Fruit fly (Drosophila melanogaster) whole organism, prepupa: ENCODE results near the gene Sfp84E.
A peak's percentile ranks its signal among the peaks of the same experiment; 100 is the strongest.

ENCODE experiments used
- Blimp-1 ChIP-seq: fragments of 200-800 bp; sonication (Bioruptor generic); optimal IDR thresholded peaks from 3 replicates; lab custom pipeline; 2017; ENCODE audit warnings: missing biosample characterization, missing genetic modification characterization, mild to moderate bottlenecking, moderate library complexity, missing genetic modification reagents
- CG11294 ChIP-seq: fragments of 200-800 bp; sonication (Bioruptor generic); IDR thresholded peaks from 2 replicates; pipeline ENCODE4 v1.3.6; 2022; ENCODE audit warnings: missing biosample characterization, missing genetic modification characterization
- CG15336 ChIP-seq: fragments of 200-800 bp; sonication (Bioruptor generic); IDR thresholded peaks from 2 replicates; pipeline ENCODE4 v1.3.6; 2022; ENCODE audit warnings: missing biosample characterization, missing genetic modification characterization
- CG1621 ChIP-seq: fragments of 200-800 bp; sonication (Bioruptor generic); optimal IDR thresholded peaks from 3 replicates; lab custom pipeline; 2018; ENCODE audit warnings: missing biosample characterization, mild to moderate bottlenecking, missing genetic modification characterization
- CG16779 ChIP-seq: fragments of 200-800 bp; sonication (Bioruptor generic); optimal IDR thresholded peaks from 3 replicates; lab custom pipeline; 2017; ENCODE audit warnings: missing biosample characterization, mild to moderate bottlenecking, missing genetic modification characterization
- CG31627 ChIP-seq: fragments of 200-800 bp; sonication (Bioruptor generic); optimal IDR thresholded peaks from 3 replicates; lab custom pipeline; 2016; ENCODE audit warnings: missing biosample characterization, missing genetic modification characterization
- CG32006 ChIP-seq: fragments of 200-800 bp; sonication (Bioruptor generic); optimal IDR thresholded peaks from 3 replicates; lab custom pipeline; 2017; ENCODE audit warnings: missing biosample characterization, mild to moderate bottlenecking, missing genetic modification characterization
- CG34406 ChIP-seq: fragments of 200-800 bp; sonication (Bioruptor generic); optimal IDR thresholded peaks from 3 replicates; lab custom pipeline; 2016; ENCODE audit warnings: missing biosample characterization, missing genetic modification characterization
- CG4318 ChIP-seq: fragments of 200-800 bp; sonication (Bioruptor generic); optimal IDR thresholded peaks from 3 replicates; lab custom pipeline; 2017; ENCODE audit warnings: missing biosample characterization, mild to moderate bottlenecking, missing genetic modification characterization
- CG6163 ChIP-seq: fragments of 200-800 bp; sonication (Bioruptor generic); IDR thresholded peaks from 3 replicates; pipeline ENCODE4 v1.3.6; 2022; ENCODE audit warnings: missing biosample characterization, missing genetic modification characterization
- CG6808 ChIP-seq: fragments of 200-800 bp; sonication (Bioruptor generic); optimal IDR thresholded peaks from 3 replicates; lab custom pipeline; 2017; ENCODE audit warnings: missing biosample characterization, missing genetic modification characterization, mild to moderate bottlenecking, moderate library complexity, missing genetic modification reagents
- CG6854 ChIP-seq: fragments of 200-800 bp; sonication (Bioruptor generic); optimal IDR thresholded peaks from 2 replicates; lab custom pipeline; 2017; ENCODE audit warnings: missing biosample characterization, mild to moderate bottlenecking, missing genetic modification characterization
- CG7368 ChIP-seq: fragments of 200-800 bp; sonication (Bioruptor generic); optimal IDR thresholded peaks from 3 replicates; lab custom pipeline; 2016; ENCODE audit warnings: missing biosample characterization, missing genetic modification characterization
- CG8119 ChIP-seq: fragments of 200-800 bp; sonication (Bioruptor generic); IDR thresholded peaks from 3 replicates; pipeline ENCODE4 v1.3.6; 2022; ENCODE audit warnings: missing biosample characterization, missing genetic modification characterization
- Eip75B ChIP-seq: fragments of 200-800 bp; sonication (Bioruptor generic); optimal IDR thresholded peaks from 3 replicates; lab custom pipeline; 2016; ENCODE audit warnings: missing biosample characterization, missing genetic modification characterization
- Eip78C ChIP-seq: fragments of 200-800 bp; sonication (Bioruptor generic); peaks from one replicate; lab custom pipeline; 2016; ENCODE audit warnings: missing biosample characterization, missing genetic modification characterization
- Hr38 ChIP-seq: sonication (Bioruptor generic); optimal IDR thresholded peaks from 2 replicates; lab custom pipeline; 2016; ENCODE audit warnings: missing biosample characterization, missing genetic modification characterization
- Met ChIP-seq: fragments of 200-800 bp; sonication (Bioruptor generic); optimal IDR thresholded peaks from 3 replicates; lab custom pipeline; 2016; ENCODE audit warnings: missing biosample characterization, missing genetic modification characterization
- OdsH ChIP-seq: fragments of 200-800 bp; sonication (Bioruptor generic); optimal IDR thresholded peaks from 3 replicates; lab custom pipeline; 2016; ENCODE audit warnings: missing biosample characterization, missing genetic modification characterization
- Smox ChIP-seq: fragments of 200-800 bp; sonication (Bioruptor generic); optimal IDR thresholded peaks from 3 replicates; lab custom pipeline; 2016; ENCODE audit warnings: missing biosample characterization, missing genetic modification characterization
- cyc ChIP-seq: fragments of 200-800 bp; sonication (Bioruptor generic); optimal IDR thresholded peaks from 3 replicates; lab custom pipeline; 2016; ENCODE audit warnings: missing biosample characterization, missing genetic modification characterization
- dsx ChIP-seq: fragments of 200-800 bp; optimal IDR thresholded peaks from 3 replicates; lab custom pipeline; 2019; ENCODE audit warnings: missing biosample characterization, mild to moderate bottlenecking, missing genetic modification characterization, moderate library complexity; ENCODE audit not compliant: poor library complexity, severe bottlenecking
- eg ChIP-seq: fragments of 200-800 bp; sonication (Bioruptor generic); IDR thresholded peaks from 3 replicates; pipeline ENCODE4 v1.3.6; 2022; ENCODE audit warnings: missing biosample characterization, missing genetic modification characterization
- esn ChIP-seq: fragments of 200-800 bp; sonication (Bioruptor generic); optimal IDR thresholded peaks from 2 replicates; lab custom pipeline; 2016; ENCODE audit warnings: missing biosample characterization, mild to moderate bottlenecking, missing genetic modification characterization, moderate library complexity
- lz ChIP-seq: fragments of 200-800 bp; sonication (Bioruptor generic); optimal IDR thresholded peaks from 3 replicates; lab custom pipeline; 2016; ENCODE audit warnings: missing biosample characterization, missing genetic modification characterization
- net ChIP-seq: fragments of 200-800 bp; sonication (Bioruptor generic); optimal IDR thresholded peaks from 3 replicates; lab custom pipeline; 2016; ENCODE audit warnings: missing biosample characterization, missing genetic modification characterization
- ss ChIP-seq, 2 experiments: fragments of 200-800 bp; sonication (Bioruptor generic); optimal IDR thresholded peaks; 2 replicates in 1 of 2; 3 replicates in 1 of 2; lab custom pipeline; 2017 to 2018; ENCODE audit warnings: mild to moderate bottlenecking in 2 of 2, missing biosample characterization in 2 of 2, missing genetic modification characterization in 2 of 2, moderate library complexity in 1 of 2

Gene Sfp84E

dm6 chr3R:7991446-7991845, 11.3 kb upstream of the Sfp84E start:
- TF ChIP-seq Met (GFP tag; lab: Kevin White, UChicago) (no peak), eg (GFP tag; lab: Robert Waterston, UW) (peak; percentile 38; the same call in 1 of the 3 replicates), lz (GFP tag; lab: Kevin White, UChicago) (no peak), CG15336 (GFP tag; lab: Robert Waterston, UW) (no peak), CG16779 (no peak), Blimp-1 (GFP tag; lab: Kevin White, UChicago) (no peak), CG8119 (GFP tag; lab: Robert Waterston, UW) (0 out of 3 replicates have a peak, but pooled peaks have one; percentile 20)

DNA sequence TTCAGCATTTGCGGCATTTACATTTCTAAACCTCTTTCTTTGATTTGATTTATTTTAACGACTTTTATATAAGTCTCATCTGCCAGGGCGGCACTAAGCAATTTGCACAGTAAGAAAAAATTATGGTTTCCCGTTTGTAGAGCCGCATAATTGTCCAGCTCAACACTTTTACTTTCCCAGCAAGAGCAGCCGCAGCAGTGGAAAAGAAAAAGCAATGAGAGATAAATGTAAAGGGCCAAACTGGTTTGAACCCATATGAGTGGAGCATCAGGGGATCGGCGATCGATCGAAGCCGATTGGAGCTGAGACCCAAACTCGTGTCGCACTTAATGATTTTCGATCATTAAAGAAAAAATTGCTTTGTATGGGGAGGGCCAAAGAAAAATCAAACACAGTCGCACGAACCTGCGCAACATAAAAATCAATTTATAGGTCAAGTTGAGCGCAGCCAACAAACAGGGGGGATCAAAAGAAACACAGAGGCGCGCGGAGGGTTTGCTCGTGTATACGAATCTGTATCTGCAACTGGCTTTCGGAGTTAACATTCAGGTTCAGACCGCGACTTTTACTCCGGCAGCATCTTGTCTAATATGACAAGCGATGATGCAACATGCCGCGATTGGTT, 10.8 kb upstream of the Sfp84E start:
- TF ChIP-seq CG32006 (no peak), Smox (GFP tag; lab: Kevin White, UChicago) (no peak), ss (GFP tag; optimal IDR thresholded peaks at IDR 0.05; lab: Kevin White, UChicago) (no peak), Blimp-1 (GFP tag; lab: Kevin White, UChicago) (peak; percentile 92)

- TF ChIP-seq CG34406 (GFP tag; lab: Kevin White, UChicago) (no peak), eg (GFP tag; lab: Robert Waterston, UW) (0 out of 3 replicates have a peak, but pooled peaks have one; percentile 17)
- TF ChIP-seq, all 60 proteins: peak for 1
Observed at dm6 chr3R:7990257-7990656, 10.1 kb upstream of the Sfp84E start.

dm6 chr3R:7981396-7981795, 1.3 kb upstream of the Sfp84E start:
- TF ChIP-seq Hr38 (GFP tag; lab: Kevin White, UChicago) (no peak), cyc (GFP tag; lab: Kevin White, UChicago) (peak; percentile 13), CG1621 (tag; lab: Kevin White, UChicago) (no peak), CG8119 (GFP tag; lab: Robert Waterston, UW) (no peak), CG31627 (peak; percentile 30), Eip75B (peak; percentile 23), esn (GFP tag; lab: Kevin White, UChicago) (peak; percentile 31)

DNA sequence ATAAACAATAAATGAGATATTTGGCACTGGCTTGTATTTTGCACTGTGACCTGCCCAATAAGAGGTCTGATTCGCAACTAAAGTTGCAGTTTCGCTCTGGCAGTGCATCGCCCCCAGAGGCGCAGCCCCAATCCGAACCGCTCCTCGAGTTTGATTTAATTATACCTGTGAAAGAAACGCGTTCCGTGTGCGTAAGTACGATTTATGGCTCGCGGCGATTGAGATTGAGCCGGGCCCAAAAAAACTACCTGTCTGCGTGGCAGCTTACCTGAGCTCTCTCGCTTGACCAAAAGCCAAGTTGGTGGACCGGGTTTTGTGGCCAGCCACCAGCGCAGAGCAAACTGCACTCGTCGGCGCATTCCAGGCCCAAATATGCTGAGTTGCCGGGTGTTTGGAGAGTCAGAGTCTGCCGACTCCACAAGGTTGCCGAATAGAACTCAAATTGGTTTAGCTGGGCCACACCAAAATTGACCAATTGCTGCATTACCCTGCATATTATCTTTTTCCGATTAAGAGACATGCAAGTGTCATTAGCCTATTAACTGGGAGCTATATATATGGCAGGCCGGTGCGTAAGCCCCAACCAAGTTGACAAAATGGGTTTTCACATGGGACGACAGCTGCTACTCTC, 1.6 kb downstream of the Sfp84E start, which contains the start of the genes CD98hc and Os-C:
TSS of gene CD98hc (minus strand) at position 50 of the 631 bp plus-strand sequence.
TSS of gene Os-C (plus strand) at position 581 of the 631 bp plus-strand sequence.
- TF ChIP-seq OdsH (GFP tag; lab: Kevin White, UChicago) (no peak), CG11294 (peak; percentile 6; the same call in 1 of the 2 replicates), net (GFP tag; lab: Kevin White, UChicago) (no peak), CG6163 (0 out of 3 replicates have a peak, but pooled peaks have one; percentile 16), CG4318 (GFP tag; lab: Kevin White, UChicago) (no peak), CG7368 (no peak), dsx (GFP tag; lab: Kevin White, UChicago) (peak; percentile 25), CG6808 (no peak), CG15336 (GFP tag; lab: Robert Waterston, UW) (peak; percentile 23; the same call in 1 of the 2 replicates), CG8119 (GFP tag; lab: Robert Waterston, UW) (0 out of 3 replicates have a peak, but pooled peaks have one; percentile 20), esn (GFP tag; lab: Kevin White, UChicago) (no peak), Eip78C (GFP tag; lab: Kevin White, UChicago) (no peak), Smox (GFP tag; lab: Kevin White, UChicago) (no peak), CG6854 (GFP tag; lab: Kevin White, UChicago) (peak; percentile 82)
